Fruit fly (Drosophila melanogaster): Measurements from ENCODE around the gene Grx1.

Grx1 gene

dm6 chr3L:18848436-18848835 is 20.6 kb upstream of the Grx1 start (continued):
- TF ChIP-seq CG12219 (GFP tag; optimal IDR thresholded peaks at IDR 0.05) (peak; percentile 44), bowl (GFP tag; IDR thresholded peaks at IDR 0.05) (no peak; the same call in 1 of the 2 replicates), Tbp (GFP tag; optimal IDR thresholded peaks at IDR 0.05) (no peak), bigmax (GFP tag; optimal IDR thresholded peaks at IDR 0.05) (no peak), CG9215 (GFP tag; IDR thresholded peaks at IDR 0.05) (no peak), salm (tag; optimal IDR thresholded peaks at IDR 0.05) (peak; percentile 34), CG4424 (GFP tag; optimal IDR thresholded peaks at IDR 0.05) (peak; percentile 70), pros (GFP tag; optimal IDR thresholded peaks at IDR 0.05) (no peak), Ets97D (GFP tag; optimal IDR thresholded peaks at IDR 0.05) (peak; percentile 48), pan (optimal IDR thresholded peaks at IDR 0.05) (no peak), pan (GFP tag; optimal IDR thresholded peaks at IDR 0.05 in 1 of 2, IDR thresholded peaks at IDR 0.05 in 1 of 2) (peak in 1 of 2 experiments; percentile 65), CG30403 (GFP tag; optimal IDR thresholded peaks at IDR 0.05) (peak; percentile 64), CG3281 (GFP tag; optimal IDR thresholded peaks at IDR 0.05) (peak; percentile 54), bcd (GFP tag; optimal IDR thresholded peaks at IDR 0.05) (peak; percentile 74), CG12104 (GFP tag; optimal IDR thresholded peaks at IDR 0.05) (peak; percentile 50), insv (GFP tag; optimal IDR thresholded peaks at IDR 0.05) (peak in 1 of 2 experiments; percentile 65), tna (GFP tag; IDR thresholded peaks at IDR 0.05; ENCODE audit: partially characterized antibody) (no peak), tio (GFP tag; optimal IDR thresholded peaks at IDR 0.05) (peak; percentile 33), CG4328 (GFP tag; optimal IDR thresholded peaks at IDR 0.05) (peak; percentile 20), Dip2 (GFP tag; IDR thresholded peaks at IDR 0.05) (no peak), hbn (GFP tag; IDR thresholded peaks at IDR 0.05; ENCODE audit: partially characterized antibody) (no peak), lov (optimal IDR thresholded peaks at IDR 0.05) (no peak), lov (GFP tag; IDR thresholded peaks at IDR 0.05) (no peak; the same call in 2 of the 3 replicates), HLHmδ (GFP tag; optimal IDR thresholded peaks at IDR 0.05) (no peak), CG8478 (optimal IDR thresholded peaks at IDR 0.05) (no peak), CG11723 (GFP tag; optimal IDR thresholded peaks at IDR 0.05) (peak; percentile 34), Vsx1 (GFP tag; optimal IDR thresholded peaks at IDR 0.05) (peak; percentile 61), CG12071 (GFP tag; optimal IDR thresholded peaks at IDR 0.05) (no peak), onecut (GFP tag; IDR thresholded peaks at IDR 0.05) (peak; percentile 60; the same call in 1 of the 2 replicates), odd (GFP tag; optimal IDR thresholded peaks at IDR 0.05) (peak; percentile 50), CG11695 (GFP tag; IDR thresholded peaks at IDR 0.05) (no peak), CG7839 (tag; optimal IDR thresholded peaks at IDR 0.05) (no peak), zfh1 (GFP tag; IDR thresholded peaks at IDR 0.05) (no peak; the same call in 2 of the 3 replicates), Poxn (GFP tag; IDR thresholded peaks at IDR 0.05) (no peak), MBD-R2 (GFP tag; IDR thresholded peaks at IDR 0.05) (no peak), Hand (GFP tag; optimal IDR thresholded peaks at IDR 0.05) (no peak), CG18599 (GFP tag; optimal IDR thresholded peaks at IDR 0.05) (no peak), Dad (GFP tag; optimal IDR thresholded peaks at IDR 0.05) (peak; percentile 70), cato (GFP tag; optimal IDR thresholded peaks at IDR 0.05; ENCODE audit: borderline replicate concordance) (peak; percentile 5), Adf1 (GFP tag; IDR thresholded peaks at IDR 0.05) (no peak), mam (GFP tag; optimal IDR thresholded peaks at IDR 0.05) (peak; percentile 63), sqz (GFP tag; optimal IDR thresholded peaks at IDR 0.05) (peak; percentile 61), slou (GFP tag; optimal IDR thresholded peaks at IDR 0.05) (peak; percentile 34), dysf (GFP tag; IDR thresholded peaks at IDR 0.05) (peak; percentile 67; the same call in 2 of the 3 replicates), CG3838 (GFP tag; optimal IDR thresholded peaks at IDR 0.05) (peak; percentile 10), NK7.1 (GFP tag; optimal IDR thresholded peaks at IDR 0.05) (peak; percentile 52), CG2120 (GFP tag; optimal IDR thresholded peaks at IDR 0.05) (peak; percentile 52), peb (GFP tag; IDR thresholded peaks at IDR 0.05) (no peak), CG33213 (GFP tag; optimal IDR thresholded peaks at IDR 0.05) (peak; percentile 89), CG4404 (GFP tag; IDR thresholded peaks at IDR 0.05) (no peak), corto (GFP tag; optimal IDR thresholded peaks at IDR 0.05) (no peak), CG11398 (GFP tag; optimal IDR thresholded peaks at IDR 0.05) (peak; percentile 70), Ravus (GFP tag; IDR thresholded peaks at IDR 0.05) (no peak)
